Worm (Caenorhabditis elegans) whole organism, L4 larva: ENCODE results near the gene shc-2.
A peak's percentile ranks its signal among the peaks of the same experiment; 100 is the strongest.

ENCODE experiments used
- F10B5.3 ChIP-seq: sonication (generic microtip); optimal IDR thresholded peaks from 2 replicates; lab custom pipeline; 2016; ENCODE audit warnings: mild to moderate bottlenecking, missing genetic modification characterization, missing compliant biosample characterization
- F26F4.8 ChIP-seq: fragments of 200-800 bp; sonication (Bioruptor generic); conservative IDR thresholded peaks from 2 replicates; pipeline ENCODE4 v1.3.6; 2022; ENCODE audit warnings: missing genetic modification characterization, missing compliant biosample characterization
- T20F7.1 ChIP-seq: fragments of 200-800 bp; sonication (Bioruptor generic); optimal IDR thresholded peaks from 2 replicates; lab custom pipeline; 2018; ENCODE audit warnings: mild to moderate bottlenecking, missing genetic modification characterization, missing compliant biosample characterization
- Y105C5A.15 ChIP-seq: fragments of 200-800 bp; sonication (Bioruptor generic); IDR thresholded peaks from 2 replicates; pipeline ENCODE4 v1.3.6; 2022; ENCODE audit warnings: missing genetic modification characterization, missing compliant biosample characterization
- Y75B8A.6 ChIP-seq: fragments of 200-800 bp; sonication (Bioruptor generic); IDR thresholded peaks from 2 replicates; pipeline ENCODE4 v1.3.6; 2022; ENCODE audit warnings: missing genetic modification reagents, missing genetic modification characterization, missing compliant biosample characterization
- arid-1 ChIP-seq: fragments of 200-800 bp; sonication (Bioruptor generic); conservative IDR thresholded peaks from 2 replicates; pipeline ENCODE4 v1.3.6; 2022; ENCODE audit warnings: missing genetic modification reagents, missing genetic modification characterization, missing compliant biosample characterization
- ceh-20 ChIP-seq: fragments of 200-800 bp; sonication (Bioruptor generic); IDR thresholded peaks from 2 replicates; pipeline ENCODE4 v1.3.6; 2022; ENCODE audit warnings: missing genetic modification reagents, missing genetic modification characterization, missing compliant biosample characterization
- ceh-28 ChIP-seq: fragments of 150-350 bp; optimal IDR thresholded peaks from 2 replicates; lab custom pipeline; 2014; ENCODE audit warnings: missing biosample characterization, missing genetic modification reagents, missing genetic modification characterization
- ceh-32 ChIP-seq: sonication (generic microtip); optimal IDR thresholded peaks from 2 replicates; lab custom pipeline; 2016; ENCODE audit warnings: mild to moderate bottlenecking, missing genetic modification characterization, missing compliant biosample characterization; ENCODE audit not compliant: poor library complexity
- ceh-62 ChIP-seq: sonication (generic microtip); optimal IDR thresholded peaks from 2 replicates; lab custom pipeline; 2017; ENCODE audit warnings: missing biosample characterization, missing genetic modification characterization
- daf-12 ChIP-seq: fragments of 150-350 bp; optimal IDR thresholded peaks from 2 replicates; lab custom pipeline; 2014; ENCODE audit warnings: missing biosample characterization, missing genetic modification reagents, missing genetic modification characterization
- daf-16 ChIP-seq, 3 experiments: sonication (generic microtip); optimal IDR thresholded peaks; 2 replicates each; lab custom pipeline; 2016 to 2017; ENCODE audit warnings: missing genetic modification characterization in 3 of 3, missing genetic modification reagents in 3 of 3, mild to moderate bottlenecking in 2 of 3, missing compliant biosample characterization in 2 of 3, missing biosample characterization in 1 of 3, moderate library complexity in 1 of 3
- dmd-6 ChIP-seq: fragments of 200-800 bp; sonication (Bioruptor generic); IDR thresholded peaks from 2 replicates; pipeline ENCODE4 v1.3.6; 2022; ENCODE audit warnings: missing genetic modification reagents, missing genetic modification characterization, missing compliant biosample characterization
- duxl-1 ChIP-seq: sonication (generic microtip); optimal IDR thresholded peaks from 2 replicates; lab custom pipeline; 2016; ENCODE audit warnings: mild to moderate bottlenecking, missing genetic modification characterization, moderate library complexity, missing compliant biosample characterization; ENCODE audit not compliant: poor library complexity
- dve-1 ChIP-seq: sonication (generic microtip); optimal IDR thresholded peaks from 2 replicates; lab custom pipeline; 2017; ENCODE audit warnings: antibody characterized with exemption, mild to moderate bottlenecking, missing genetic modification characterization, missing compliant biosample characterization; ENCODE audit not compliant: insufficient read depth
- gei-8 ChIP-seq: fragments of 200-800 bp; sonication (Bioruptor generic); optimal IDR thresholded peaks from 2 replicates; lab custom pipeline; 2018; ENCODE audit warnings: mild to moderate bottlenecking, missing genetic modification characterization, missing compliant biosample characterization
- hlh-11 ChIP-seq: fragments of 200-800 bp; sonication (Bioruptor generic); optimal IDR thresholded peaks from 2 replicates; lab custom pipeline; 2018; ENCODE audit warnings: mild to moderate bottlenecking, missing genetic modification characterization, missing compliant biosample characterization
- hlh-30 ChIP-seq: sonication (generic microtip); optimal IDR thresholded peaks from 2 replicates; lab custom pipeline; 2017; ENCODE audit warnings: antibody characterized with exemption, mild to moderate bottlenecking, missing genetic modification characterization, missing compliant biosample characterization; ENCODE audit not compliant: insufficient read depth
- hmg-1.1 ChIP-seq: fragments of 200-800 bp; sonication (Bioruptor generic); IDR thresholded peaks from 2 replicates; pipeline ENCODE4 v1.3.6; 2022; ENCODE audit warnings: missing genetic modification reagents, missing genetic modification characterization, missing compliant biosample characterization
- lin-29 ChIP-seq: fragments of 200-800 bp; sonication (Bioruptor generic); IDR thresholded peaks from 2 replicates; pipeline ENCODE4 v1.3.6; 2022; ENCODE audit warnings: missing genetic modification reagents, missing genetic modification characterization, missing compliant biosample characterization
- madf-5 ChIP-seq, 2 experiments: fragments of 200-800 bp; sonication (Bioruptor generic); IDR thresholded peaks; 2 replicates each; pipeline ENCODE4 v1.3.6; 2022; ENCODE audit warnings: missing compliant biosample characterization in 2 of 2, missing genetic modification characterization in 2 of 2
- madf-9 ChIP-seq: fragments of 200-800 bp; sonication (Bioruptor generic); conservative IDR thresholded peaks from 2 replicates; pipeline ENCODE4 v1.3.6; 2022; ENCODE audit warnings: missing genetic modification reagents, missing genetic modification characterization, missing compliant biosample characterization
- mdl-1 ChIP-seq, 2 experiments: fragments of 150-350 bp in 1 of 2; sonication (generic microtip) in 1 of 2; optimal IDR thresholded peaks; 2 replicates each; lab custom pipeline; 2014 to 2017; ENCODE audit warnings: missing biosample characterization in 2 of 2, missing genetic modification characterization in 2 of 2
- mxl-3 ChIP-seq: fragments of 200-800 bp; sonication (Bioruptor generic); optimal IDR thresholded peaks from 2 replicates; lab custom pipeline; 2018; ENCODE audit warnings: mild to moderate bottlenecking, missing genetic modification characterization, missing compliant biosample characterization
- nhr-28 ChIP-seq: fragments of 150-350 bp; optimal IDR thresholded peaks from 2 replicates; lab custom pipeline; 2014; ENCODE audit warnings: missing biosample characterization, missing genetic modification characterization
- nhr-76 ChIP-seq: fragments of 150-350 bp; optimal IDR thresholded peaks from 2 replicates; lab custom pipeline; 2014; ENCODE audit warnings: missing biosample characterization, missing genetic modification characterization
- nhr-77 ChIP-seq: fragments of 150-350 bp; optimal IDR thresholded peaks from 2 replicates; lab custom pipeline; 2014; ENCODE audit warnings: missing biosample characterization, missing genetic modification characterization
- pha-4 ChIP-seq, 2 experiments: fragments of 150-350 bp in 1 of 2; fragments of 200-800 bp in 1 of 2; sonication (Bioruptor generic) in 1 of 2; IDR thresholded peaks in 1 of 2; optimal IDR thresholded peaks in 1 of 2; 2 replicates each; pipeline versions ENCODE4 v1.3.6 to Lab custom; 2014 to 2022; ENCODE audit warnings: missing genetic modification characterization in 2 of 2, missing genetic modification reagents in 2 of 2, missing biosample characterization in 1 of 2, missing compliant biosample characterization in 1 of 2
- php-3 ChIP-seq: fragments of 200-800 bp; sonication (Bioruptor generic); IDR thresholded peaks from 2 replicates; pipeline ENCODE4 v1.3.6; 2022; ENCODE audit warnings: missing genetic modification reagents, missing genetic modification characterization, missing compliant biosample characterization
- pqm-1 ChIP-seq: sonication (generic microtip); optimal IDR thresholded peaks from 2 replicates; lab custom pipeline; 2017; ENCODE audit warnings: missing biosample characterization, missing genetic modification characterization
- set-16 ChIP-seq: fragments of 200-800 bp; sonication (Bioruptor generic); IDR thresholded peaks from 2 replicates; pipeline ENCODE4 v1.3.6; 2022; ENCODE audit warnings: missing genetic modification reagents, missing genetic modification characterization, missing compliant biosample characterization
- snpc-1.2 ChIP-seq: fragments of 200-800 bp; sonication (Bioruptor generic); IDR thresholded peaks from 2 replicates; pipeline ENCODE4 v1.3.6; 2022; ENCODE audit warnings: missing genetic modification reagents, missing genetic modification characterization, missing compliant biosample characterization
- snpc-4 ChIP-seq: fragments of 150-350 bp; optimal IDR thresholded peaks from 2 replicates; lab custom pipeline; 2014; ENCODE audit warnings: missing biosample characterization, missing genetic modification characterization
- spr-1 ChIP-seq: sonication (generic microtip); optimal IDR thresholded peaks from 2 replicates; lab custom pipeline; 2016; ENCODE audit warnings: mild to moderate bottlenecking, missing genetic modification characterization, missing compliant biosample characterization
- spr-3 ChIP-seq: fragments of 200-800 bp; sonication (Bioruptor generic); optimal IDR thresholded peaks from 2 replicates; lab custom pipeline; 2018; ENCODE audit warnings: mild to moderate bottlenecking, missing genetic modification characterization, missing compliant biosample characterization
- tag-97 ChIP-seq: fragments of 200-800 bp; sonication (Bioruptor generic); IDR thresholded peaks from 2 replicates; pipeline ENCODE4 v1.3.6; 2022; ENCODE audit warnings: missing genetic modification characterization, missing compliant biosample characterization
- unc-62 ChIP-seq, 3 experiments: fragments of 150-350 bp in 1 of 3; sonication (generic microtip); optimal IDR thresholded peaks in 2 of 3; peaks in 1 of 3; 1 replicate in 1 of 3; 2 replicates in 2 of 3; lab custom pipeline; 2014 to 2017; ENCODE audit warnings: missing biosample characterization in 3 of 3, missing genetic modification characterization in 3 of 3, missing genetic modification reagents in 3 of 3, missing genotype in 1 of 3
- vab-7 ChIP-seq: fragments of 200-800 bp; sonication (Bioruptor generic); IDR thresholded peaks from 2 replicates; pipeline ENCODE4 v1.3.6; 2022; ENCODE audit warnings: missing genetic modification reagents, missing genetic modification characterization, missing compliant biosample characterization
- zfp-3 ChIP-seq: fragments of 200-800 bp; sonication (Bioruptor generic); conservative IDR thresholded peaks from 2 replicates; pipeline ENCODE4 v1.3.6; 2022; ENCODE audit warnings: missing genetic modification reagents, missing genetic modification characterization, missing compliant biosample characterization
- zip-2 ChIP-seq: fragments of 150-350 bp; optimal IDR thresholded peaks from 2 replicates; lab custom pipeline; 2014; ENCODE audit warnings: missing biosample characterization, missing genetic modification characterization
- ztf-11 ChIP-seq: fragments of 150-350 bp; optimal IDR thresholded peaks from 2 replicates; lab custom pipeline; 2014; ENCODE audit warnings: missing biosample characterization, missing genetic modification characterization

shc-2 gene

DNA sequence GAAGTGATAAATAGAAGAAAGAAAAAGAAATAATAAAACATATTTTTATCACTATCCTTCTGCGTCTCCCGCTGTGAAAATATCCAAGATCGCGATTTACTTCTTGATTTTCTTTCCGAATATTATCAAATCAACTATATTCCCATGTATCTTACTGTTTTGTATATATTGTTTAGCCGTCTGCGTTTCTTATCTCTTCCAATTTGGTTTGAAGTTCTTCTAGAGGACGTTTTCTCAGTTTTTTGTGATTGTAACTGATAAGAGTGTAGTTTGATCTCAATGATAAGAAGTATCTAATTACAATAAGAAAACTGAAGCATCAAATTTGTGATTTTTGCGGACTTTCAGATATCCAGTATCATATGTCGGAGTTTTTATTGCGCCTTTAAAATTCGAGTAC lies 8.3 kb upstream of the shc-2 start:
- TF ChIP-seq Y105C5A.15 (GFP tag; lab: Robert Waterston, UW) (no peak), ztf-11 (tag; lab: Kevin White, UChicago) (no peak), hlh-30 (tag; lab: Kevin White, UChicago) (no peak), nhr-76 (tag; lab: Kevin White, UChicago) (no peak), hmg-1.1 (GFP tag; lab: Robert Waterston, UW) (no peak), daf-16 (GFP tag; optimal IDR thresholded peaks at IDR 0.05; lab: Kevin White, UChicago) (no peak), daf-16 (tag; optimal IDR thresholded peaks at IDR 0.05; lab: Kevin White, UChicago) (peak; percentile 46), Y75B8A.6 (GFP tag; lab: Robert Waterston, UW) (no peak), ceh-20 (GFP tag; lab: Robert Waterston, UW) (no peak), pqm-1 (tag; lab: Kevin White, UChicago) (peak; percentile 33), zfp-3 (no peak), nhr-28 (tag; lab: Kevin White, UChicago) (peak; percentile 83), hlh-11 (tag; lab: Kevin White, UChicago) (peak; percentile 30), gei-8 (no peak), zip-2 (tag; lab: Kevin White, UChicago) (no peak), snpc-1.2 (no peak), mxl-3 (GFP tag; lab: Kevin White, UChicago) (no peak), tag-97 (no peak), ceh-32 (tag; lab: Kevin White, UChicago) (no peak), T20F7.1 (GFP tag; lab: Kevin White, UChicago) (no peak), daf-12 (tag; lab: Kevin White, UChicago) (no peak), pha-4 (GFP tag; IDR thresholded peaks at IDR 0.05; lab: Robert Waterston, UW) (no peak), pha-4 (tag; optimal IDR thresholded peaks at IDR 0.05; lab: Kevin White, UChicago) (no peak), unc-62 (GFP tag; optimal IDR thresholded peaks at IDR 0.05 in 1 of 2; lab: Kevin White, UChicago) (no peak), unc-62 (tag; optimal IDR thresholded peaks at IDR 0.05; lab: Kevin White, UChicago) (no peak), dmd-6 (GFP tag; lab: Robert Waterston, UW) (peak; percentile 42; the same call in 1 of the 2 replicates), vab-7 (GFP tag; lab: Robert Waterston, UW) (no peak), madf-9 (GFP tag; lab: Robert Waterston, UW) (no peak), nhr-77 (tag; lab: Kevin White, UChicago) (peak; percentile 31), duxl-1 (tag; lab: Kevin White, UChicago) (no peak), F26F4.8 (GFP tag; lab: Robert Waterston, UW) (no peak), ceh-28 (tag; lab: Kevin White, UChicago) (no peak), madf-5 (GFP tag; IDR thresholded peaks at IDR 0.05; lab: Robert Waterston, UW) (no peak), spr-1 (tag; lab: Kevin White, UChicago) (no peak), spr-3 (no peak), dve-1 (tag; lab: Kevin White, UChicago) (peak; percentile 50), mdl-1 (tag; optimal IDR thresholded peaks at IDR 0.05; lab: Kevin White, UChicago) (no peak), F10B5.3 (no peak)

DNA sequence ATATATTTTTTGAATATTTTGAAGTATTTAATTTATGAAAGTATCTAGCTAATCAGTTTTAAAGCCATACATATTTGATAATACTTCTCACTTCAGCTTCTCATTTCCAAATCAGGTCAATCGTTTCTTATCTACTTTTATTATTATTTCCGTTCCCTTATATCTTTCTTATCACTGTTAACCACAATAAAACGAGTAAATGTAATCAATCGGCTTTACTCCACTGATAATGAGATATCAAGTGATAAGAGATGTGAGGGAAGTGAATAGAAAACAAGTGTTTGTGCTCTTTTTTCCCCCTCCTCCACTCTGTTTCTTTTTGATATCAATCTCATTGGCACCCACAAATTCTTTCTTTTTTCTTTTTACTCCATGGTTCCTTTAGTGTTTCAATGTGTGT lies 2.4 kb upstream of the shc-2 start:
- no peak for TF ChIP-seq lin-29 (GFP tag; lab: Robert Waterston, UW)
- no peak for TF ChIP-seq hlh-30 (tag; lab: Kevin White, UChicago)
- TF ChIP-seq pqm-1 (tag; lab: Kevin White, UChicago), result peak; percentile 14
- TF ChIP-seq daf-16 (GFP tag; optimal IDR thresholded peaks at IDR 0.05; lab: Kevin White, UChicago), result no peak
- TF ChIP-seq daf-16 (tag; optimal IDR thresholded peaks at IDR 0.05; lab: Kevin White, UChicago), result peak; percentile 31
- TF ChIP-seq dve-1 (tag; lab: Kevin White, UChicago), result peak; percentile 76
- TF ChIP-seq ceh-62 (tag; lab: Kevin White, UChicago), result no peak
- no peak for TF ChIP-seq set-16
- TF ChIP-seq spr-1 (tag; lab: Kevin White, UChicago), result no peak
- TF ChIP-seq snpc-4 (tag; lab: Kevin White, UChicago), result no peak
- peak; percentile 59 for TF ChIP-seq php-3 (GFP tag; lab: Robert Waterston, UW)
- no peak for TF ChIP-seq F26F4.8 (GFP tag; lab: Robert Waterston, UW)
- no peak for TF ChIP-seq arid-1
- peak; percentile 14 for TF ChIP-seq hlh-11 (tag; lab: Kevin White, UChicago)
- peak; percentile 15 for TF ChIP-seq nhr-28 (tag; lab: Kevin White, UChicago)
- TF ChIP-seq, all 104 proteins: peak for 6
